Fruit fly (Drosophila melanogaster): ENCODE measurements around the gene Ctl2.
A peak's percentile ranks its signal among the peaks of the same experiment; 100 is the strongest.

Gene Ctl2

DNA sequence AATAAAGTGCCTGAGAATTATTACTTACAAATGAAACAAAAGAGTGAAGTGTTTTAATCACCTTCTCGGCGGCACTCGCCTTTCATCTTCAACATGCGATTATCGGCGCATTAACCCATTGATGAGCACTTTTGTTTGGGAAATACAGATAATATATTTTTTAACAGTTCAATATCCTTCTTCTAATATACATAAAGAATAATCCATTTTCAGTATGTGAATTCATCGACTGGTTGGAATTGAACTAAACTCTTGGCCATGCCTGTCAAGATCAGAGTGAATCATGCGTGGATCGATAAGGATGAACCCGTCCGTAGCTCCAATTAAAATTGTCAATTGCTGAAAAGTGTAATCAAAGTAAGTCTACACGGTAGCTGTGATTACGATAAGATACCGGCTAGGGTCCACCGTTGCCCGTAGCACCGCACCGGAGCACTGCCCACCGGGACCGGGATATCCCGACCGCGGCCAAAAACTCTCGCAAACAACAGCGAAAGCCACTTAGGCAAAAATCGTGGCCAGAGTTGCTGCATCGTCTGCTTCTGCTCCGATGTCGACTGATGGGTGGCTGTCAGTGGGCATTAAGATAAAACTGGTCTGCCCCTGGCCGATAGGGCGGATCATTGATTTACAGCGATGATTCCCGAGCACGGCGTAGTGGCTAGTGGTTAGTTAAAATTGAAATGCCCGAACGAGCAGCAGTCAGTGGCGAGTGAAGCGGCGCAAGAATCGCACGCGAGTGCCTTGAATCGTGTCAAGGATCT, 41.9 kb downstream of the Ctl2 start, which contains the start of gene CG11898:
TSS of gene CG11898 (plus strand) at position 714 of the 764 bp plus-strand sequence.
- TF ChIP-seq pan (optimal IDR thresholded peaks at IDR 0.05), result no peak
- peak in 1 of 2 experiments; percentile 26 for TF ChIP-seq pan (GFP tag; optimal IDR thresholded peaks at IDR 0.05 in 1 of 2, IDR thresholded peaks at IDR 0.05 in 1 of 2)
- TF ChIP-seq exex (tag; optimal IDR thresholded peaks at IDR 0.05), result peak; percentile 84
- no peak for TF ChIP-seq gsb-n (tag; optimal IDR thresholded peaks at IDR 0.05)
- peak; percentile 36 for TF ChIP-seq CG18599 (GFP tag; optimal IDR thresholded peaks at IDR 0.05)
- peak; percentile 56 for TF ChIP-seq CG11696 (GFP tag; IDR thresholded peaks at IDR 0.05)
- TF ChIP-seq mirr (GFP tag; optimal IDR thresholded peaks at IDR 0.05), result peak; percentile 36
- peak; percentile 60 for TF ChIP-seq grn (GFP tag; optimal IDR thresholded peaks at IDR 0.05)
- TF ChIP-seq Nf-YB (GFP tag; optimal IDR thresholded peaks at IDR 0.05), result no peak
